Worm (Caenorhabditis elegans): ENCODE results near the gene glt-4.

Gene glt-4

DNA sequence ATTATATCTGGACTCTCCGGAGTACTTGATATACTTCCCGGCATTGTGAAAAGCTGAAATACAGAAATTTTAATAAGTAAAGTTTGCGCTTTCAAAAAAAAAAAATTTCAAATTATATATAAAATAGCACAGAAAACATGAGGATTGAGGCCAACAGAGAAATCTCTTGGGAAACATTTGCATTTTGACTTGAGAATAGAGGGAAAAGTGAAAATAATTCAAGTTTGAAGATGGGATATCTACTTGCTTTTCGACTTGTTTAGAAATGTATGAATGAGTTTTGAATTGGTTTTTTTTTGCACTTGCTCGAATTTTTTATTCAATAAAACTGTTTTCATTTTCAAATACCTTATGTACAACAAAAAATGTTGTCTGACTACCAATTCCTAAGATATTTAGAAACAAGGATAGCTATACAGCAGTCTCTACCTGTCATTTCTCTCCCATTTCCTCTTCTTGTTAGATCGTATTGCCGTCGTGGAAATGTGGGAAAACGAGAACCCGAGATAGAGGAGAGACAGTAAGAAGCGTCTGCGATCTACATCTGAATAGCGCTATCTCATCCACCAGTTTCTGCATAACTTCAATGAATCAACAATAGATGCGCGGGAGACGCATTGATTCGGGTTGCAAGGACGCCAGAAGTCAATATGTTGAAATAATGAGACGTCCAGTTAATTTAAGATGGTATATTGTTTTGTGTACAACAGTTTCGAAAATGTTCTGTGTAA, 13.3 kb downstream of the glt-4 start, which contains the start of gene T22E5.6:
T22E5.6 (minus strand) TSS at position 51 of the 731 bp plus-strand sequence.
- TF ChIP-seq ztf-29 (GFP tag; IDR thresholded peaks at IDR 0.05), result no peak
- TF ChIP-seq T22C8.4 (GFP tag; IDR thresholded peaks at IDR 0.05), result no peak
- TF ChIP-seq cog-1 (tag; optimal IDR thresholded peaks at IDR 0.05), result no peak
- no peak for TF ChIP-seq flt-1 (GFP tag; IDR thresholded peaks at IDR 0.05)
- TF ChIP-seq klf-2 (GFP tag; conservative IDR thresholded peaks at IDR 0.05), result no peak
- no peak for TF ChIP-seq ref-1 (GFP tag; conservative IDR thresholded peaks at IDR 0.05)
- TF ChIP-seq med-1 (GFP tag; optimal IDR thresholded peaks at IDR 0.05; ENCODE audit: insufficient read depth), result no peak
- TF ChIP-seq ztf-23 (GFP tag; IDR thresholded peaks at IDR 0.05), result no peak
- TF ChIP-seq tab-1 (GFP tag; IDR thresholded peaks at IDR 0.05), result no peak

- TF ChIP-seq tab-1 (GFP tag; IDR thresholded peaks at IDR 0.05), result no peak
Observed at ce11 chrX:6419113-6419512, 15.9 kb downstream of the glt-4 start.

ce11 chrX:6420681-6421080, 17.5 kb downstream of the glt-4 start, which contains the start of gene K10C2.12:
Gene K10C2.12, minus strand, starts transcription at chrX:6420781.
- no peak for TF ChIP-seq med-1 (GFP tag; optimal IDR thresholded peaks at IDR 0.05; ENCODE audit: insufficient read depth)
- TF ChIP-seq klf-2 (GFP tag; conservative IDR thresholded peaks at IDR 0.05), result no peak
- TF ChIP-seq ztf-23 (GFP tag; IDR thresholded peaks at IDR 0.05), result no peak
- no peak for TF ChIP-seq ref-1 (GFP tag; conservative IDR thresholded peaks at IDR 0.05)
- no peak for TF ChIP-seq T22C8.4 (GFP tag; IDR thresholded peaks at IDR 0.05)
- no peak for TF ChIP-seq cog-1 (tag; optimal IDR thresholded peaks at IDR 0.05)
- no peak for TF ChIP-seq flt-1 (GFP tag; IDR thresholded peaks at IDR 0.05)
- TF ChIP-seq tab-1 (GFP tag; IDR thresholded peaks at IDR 0.05), result no peak
- no peak for TF ChIP-seq ztf-29 (GFP tag; IDR thresholded peaks at IDR 0.05)

DNA sequence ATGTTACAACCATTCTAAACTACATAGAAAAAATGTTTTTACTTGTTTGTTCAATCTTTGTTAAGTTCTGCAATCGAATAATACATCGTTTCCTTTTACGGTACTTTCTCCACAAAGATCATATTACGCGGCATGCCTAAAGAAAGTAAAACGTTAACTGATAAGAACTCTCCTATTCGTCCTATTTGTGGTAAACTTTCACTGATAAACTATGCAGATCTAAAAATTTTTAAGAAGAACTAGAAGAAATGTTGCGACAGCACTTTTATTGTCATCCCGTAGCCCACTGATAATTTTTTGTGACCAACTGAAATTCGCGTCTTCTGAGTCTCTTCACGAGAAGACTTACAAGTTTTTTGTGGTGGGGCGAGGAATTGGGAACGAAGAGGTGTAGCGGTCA, 23.9 kb downstream of the glt-4 start:
- TF ChIP-seq ztf-29 (GFP tag; IDR thresholded peaks at IDR 0.05), result no peak
- TF ChIP-seq cog-1 (tag; optimal IDR thresholded peaks at IDR 0.05), result no peak
- no peak for TF ChIP-seq klf-2 (GFP tag; conservative IDR thresholded peaks at IDR 0.05)
- TF ChIP-seq ref-1 (GFP tag; conservative IDR thresholded peaks at IDR 0.05), result no peak
- no peak for TF ChIP-seq tab-1 (GFP tag; IDR thresholded peaks at IDR 0.05)
- no peak for TF ChIP-seq med-1 (GFP tag; optimal IDR thresholded peaks at IDR 0.05; ENCODE audit: insufficient read depth)
- TF ChIP-seq flt-1 (GFP tag; IDR thresholded peaks at IDR 0.05), result no peak
- TF ChIP-seq T22C8.4 (GFP tag; IDR thresholded peaks at IDR 0.05), result no peak
- no peak for TF ChIP-seq ztf-23 (GFP tag; IDR thresholded peaks at IDR 0.05)

ce11 chrX:6429552-6429951, 26.3 kb downstream of the glt-4 start:
- TF ChIP-seq med-1 (GFP tag; optimal IDR thresholded peaks at IDR 0.05; ENCODE audit: insufficient read depth), result no peak
- TF ChIP-seq ztf-29 (GFP tag; IDR thresholded peaks at IDR 0.05), result no peak
- TF ChIP-seq ztf-23 (GFP tag; IDR thresholded peaks at IDR 0.05), result no peak
- TF ChIP-seq klf-2 (GFP tag; conservative IDR thresholded peaks at IDR 0.05), result no peak
- no peak for TF ChIP-seq tab-1 (GFP tag; IDR thresholded peaks at IDR 0.05)
- TF ChIP-seq T22C8.4 (GFP tag; IDR thresholded peaks at IDR 0.05), result no peak
- TF ChIP-seq ref-1 (GFP tag; conservative IDR thresholded peaks at IDR 0.05), result no peak
- TF ChIP-seq cog-1 (tag; optimal IDR thresholded peaks at IDR 0.05), result no peak
- no peak for TF ChIP-seq flt-1 (GFP tag; IDR thresholded peaks at IDR 0.05)

ce11 chrX:6430510-6430909, 27.3 kb downstream of the glt-4 start, which contains the start of gene ctsa-2:
Gene ctsa-2, minus strand, starts transcription at chrX:6430610.
- TF ChIP-seq tab-1 (GFP tag; IDR thresholded peaks at IDR 0.05) (no peak), ref-1 (GFP tag; conservative IDR thresholded peaks at IDR 0.05) (no peak), med-1 (GFP tag; optimal IDR thresholded peaks at IDR 0.05; ENCODE audit: insufficient read depth) (no peak), T22C8.4 (GFP tag; IDR thresholded peaks at IDR 0.05) (no peak), flt-1 (GFP tag; IDR thresholded peaks at IDR 0.05) (no peak), ztf-23 (GFP tag; IDR thresholded peaks at IDR 0.05) (no peak), cog-1 (tag; optimal IDR thresholded peaks at IDR 0.05) (no peak), ztf-29 (GFP tag; IDR thresholded peaks at IDR 0.05) (no peak), klf-2 (GFP tag; conservative IDR thresholded peaks at IDR 0.05) (no peak)

DNA sequence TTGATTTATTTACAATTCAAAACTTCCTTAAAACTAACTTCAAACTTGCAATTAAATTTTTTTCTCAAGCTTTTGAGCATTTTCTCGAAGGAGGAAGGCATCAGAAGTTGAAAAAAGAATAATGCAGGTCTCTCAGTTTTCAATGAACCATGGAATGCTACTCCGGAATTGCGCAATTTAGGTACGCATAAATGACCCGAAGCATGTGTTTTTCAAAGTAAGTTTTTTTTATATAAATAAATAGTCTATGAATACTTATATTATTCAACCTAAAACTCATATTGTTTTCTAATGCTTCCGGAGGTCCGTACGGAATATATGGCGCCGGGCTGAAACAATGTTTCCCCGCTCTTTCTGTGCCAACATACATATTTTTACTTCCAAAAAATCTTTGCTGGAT, 30.5 kb downstream of the glt-4 start, which contains the start of gene K10C2.2:
K10C2.2 (minus strand) TSS at position 101 of the 400 bp plus-strand sequence.
- TF ChIP-seq med-1 (GFP tag; optimal IDR thresholded peaks at IDR 0.05; ENCODE audit: insufficient read depth) (no peak), flt-1 (GFP tag; IDR thresholded peaks at IDR 0.05) (no peak), ref-1 (GFP tag; conservative IDR thresholded peaks at IDR 0.05) (no peak), cog-1 (tag; optimal IDR thresholded peaks at IDR 0.05) (no peak), ztf-23 (GFP tag; IDR thresholded peaks at IDR 0.05) (no peak)

ce11 chrX:6435812-6436211, 32.6 kb downstream of the glt-4 start:
- TF ChIP-seq tab-1 (GFP tag; IDR thresholded peaks at IDR 0.05) (no peak), med-1 (GFP tag; optimal IDR thresholded peaks at IDR 0.05; ENCODE audit: insufficient read depth) (no peak), cog-1 (tag; optimal IDR thresholded peaks at IDR 0.05) (no peak), T22C8.4 (GFP tag; IDR thresholded peaks at IDR 0.05) (no peak), ref-1 (GFP tag; conservative IDR thresholded peaks at IDR 0.05) (no peak), flt-1 (GFP tag; IDR thresholded peaks at IDR 0.05) (no peak), ztf-23 (GFP tag; IDR thresholded peaks at IDR 0.05) (no peak), ztf-29 (GFP tag; IDR thresholded peaks at IDR 0.05) (no peak), klf-2 (GFP tag; conservative IDR thresholded peaks at IDR 0.05) (no peak)

ce11 chrX:6437545-6437944, 34.3 kb downstream of the glt-4 start, which contains the start of gene K10C2.8:
Gene K10C2.8, minus strand, starts transcription at chrX:6437645.
- no peak for TF ChIP-seq flt-1 (GFP tag; IDR thresholded peaks at IDR 0.05)
- no peak for TF ChIP-seq klf-2 (GFP tag; conservative IDR thresholded peaks at IDR 0.05)
- TF ChIP-seq ztf-23 (GFP tag; IDR thresholded peaks at IDR 0.05), result no peak
- TF ChIP-seq cog-1 (tag; optimal IDR thresholded peaks at IDR 0.05), result no peak
- no peak for TF ChIP-seq ztf-29 (GFP tag; IDR thresholded peaks at IDR 0.05)
- TF ChIP-seq med-1 (GFP tag; optimal IDR thresholded peaks at IDR 0.05; ENCODE audit: insufficient read depth), result no peak
- TF ChIP-seq tab-1 (GFP tag; IDR thresholded peaks at IDR 0.05), result no peak
- no peak for TF ChIP-seq T22C8.4 (GFP tag; IDR thresholded peaks at IDR 0.05)
- TF ChIP-seq ref-1 (GFP tag; conservative IDR thresholded peaks at IDR 0.05), result no peak
